Worm (Caenorhabditis elegans): ENCODE data around the gene C27H6.8.

C27H6.8 gene

ce11 chrV:9980731-9981483, 6.7 kb downstream of the C27H6.8 start, which contains the start of the genes ruvb-1 and tofu-1:
Gene ruvb-1, minus strand, starts transcription at chrV:9980802.
Gene tofu-1, plus strand, starts transcription at chrV:9981147.
- TF ChIP-seq C08G9.2 (tag; optimal IDR thresholded peaks at IDR 0.05): peak; percentile 77
- TF ChIP-seq ceh-2 (tag; optimal IDR thresholded peaks at IDR 0.05): peak; percentile 81
- peak; percentile 70 for TF ChIP-seq hlh-8 (tag; optimal IDR thresholded peaks at IDR 0.05)
- TF ChIP-seq rnt-1 (tag; optimal IDR thresholded peaks at IDR 0.05): peak; percentile 72
- TF ChIP-seq ztf-16 (tag; optimal IDR thresholded peaks at IDR 0.05): peak; percentile 13
- peak; percentile 70 for TF ChIP-seq lim-6 (tag; optimal IDR thresholded peaks at IDR 0.05)
- peak; percentile 8 for TF ChIP-seq pros-1 (tag; optimal IDR thresholded peaks at IDR 0.05)
- peak; percentile 70 for TF ChIP-seq F13H6.1 (tag; optimal IDR thresholded peaks at IDR 0.05)
- peak; percentile 40 for TF ChIP-seq pqm-1 (tag; optimal IDR thresholded peaks at IDR 0.05)
- peak; percentile 16 for TF ChIP-seq madf-2 (tag; optimal IDR thresholded peaks at IDR 0.05)
- TF ChIP-seq nfya-1 (tag; optimal IDR thresholded peaks at IDR 0.05): peak; percentile 26
- TF ChIP-seq ceh-34 (tag; optimal IDR thresholded peaks at IDR 0.05): peak; percentile 40
- peak; percentile 32 for TF ChIP-seq zip-5 (tag; optimal IDR thresholded peaks at IDR 0.05)
- TF ChIP-seq tbx-7 (tag; optimal IDR thresholded peaks at IDR 0.05): peak; percentile 63
- TF ChIP-seq unc-42 (tag; optimal IDR thresholded peaks at IDR 0.05): peak; percentile 51
- peak; percentile 96 for TF ChIP-seq ceh-31 (tag; optimal IDR thresholded peaks at IDR 0.05)
- TF ChIP-seq ets-4 (tag; optimal IDR thresholded peaks at IDR 0.05): peak; percentile 75
- peak; percentile 20 for TF ChIP-seq ceh-18 (tag; optimal IDR thresholded peaks at IDR 0.05)
- peak; percentile 61 for TF ChIP-seq fax-1 (tag; optimal IDR thresholded peaks at IDR 0.05)
- peak; percentile 92 for TF ChIP-seq ref-2 (tag; optimal IDR thresholded peaks at IDR 0.05)
- peak; percentile 94 for TF ChIP-seq tbx-2 (tag; optimal IDR thresholded peaks at IDR 0.05)
- peak; percentile 89 for TF ChIP-seq ceh-14 (tag; optimal IDR thresholded peaks at IDR 0.05)
- TF ChIP-seq dmd-4 (tag; optimal IDR thresholded peaks at IDR 0.05; ENCODE audit: borderline replicate concordance): peak; percentile 70

ce11 chrV:9978425-9978824, 9.2 kb downstream of the C27H6.8 start:
- peak; percentile 65 for TF ChIP-seq ceh-48 (tag; optimal IDR thresholded peaks at IDR 0.05)
- no peak for TF ChIP-seq Y22D7AL.16 (tag; optimal IDR thresholded peaks at IDR 0.05)
- peak; percentile 25 for TF ChIP-seq unc-42 (tag; optimal IDR thresholded peaks at IDR 0.05)
- TF ChIP-seq ceh-31 (tag; optimal IDR thresholded peaks at IDR 0.05): peak; percentile 63
- peak; percentile 16 for TF ChIP-seq tbx-2 (tag; optimal IDR thresholded peaks at IDR 0.05)
- TF ChIP-seq pag-3 (tag; optimal IDR thresholded peaks at IDR 0.05; ENCODE audit: borderline replicate concordance): no peak

ce11 chrV:9977211-9977610, 10.4 kb downstream of the C27H6.8 start:
- TF ChIP-seq hlh-13 (GFP tag; optimal IDR thresholded peaks at IDR 0.05) (no peak), hlh-6 (tag; optimal IDR thresholded peaks at IDR 0.05) (no peak), unc-42 (tag; optimal IDR thresholded peaks at IDR 0.05) (peak; percentile 54), ceh-2 (tag; optimal IDR thresholded peaks at IDR 0.05) (no peak), K09A11.1 (tag; optimal IDR thresholded peaks at IDR 0.05; ENCODE audit: insufficient read depth) (no peak)

DNA sequence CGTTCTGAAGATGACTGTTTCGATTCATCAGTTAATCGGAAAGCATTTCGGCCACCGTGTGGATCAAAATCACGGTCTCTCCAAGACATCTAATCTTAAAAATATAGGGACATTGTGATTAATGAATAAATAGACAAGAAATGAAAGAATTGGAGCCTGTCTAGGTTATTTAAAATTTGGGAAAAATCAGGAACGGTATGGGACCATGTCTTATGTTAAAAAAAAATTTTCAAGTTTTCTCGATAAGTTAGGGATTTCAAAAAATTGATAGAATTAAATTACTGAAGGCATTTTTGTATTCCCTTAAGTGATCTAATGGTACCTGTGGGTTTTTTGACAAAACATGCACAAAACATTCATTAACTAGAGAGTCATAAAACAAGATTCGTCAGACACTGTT, 11.4 kb downstream of the C27H6.8 start, which contains the start of gene unc-41:
unc-41 (minus strand) TSS at position 101 of the 400 bp plus-strand sequence.
- no peak for TF ChIP-seq C38D4.7 (GFP tag; optimal IDR thresholded peaks at IDR 0.05)
- no peak for TF ChIP-seq ceh-18 (tag; optimal IDR thresholded peaks at IDR 0.05)
- no peak for TF ChIP-seq pax-1 (tag; optimal IDR thresholded peaks at IDR 0.05)
- TF ChIP-seq ceh-19 (GFP tag; optimal IDR thresholded peaks at IDR 0.05): no peak
- no peak for TF ChIP-seq pha-2 (tag; optimal IDR thresholded peaks at IDR 0.05)
- no peak for TF ChIP-seq madf-2 (tag; optimal IDR thresholded peaks at IDR 0.05)
- no peak for TF ChIP-seq ceh-45 (GFP tag; IDR thresholded peaks at IDR 0.05)
- TF ChIP-seq npax-4 (tag; optimal IDR thresholded peaks at IDR 0.05): no peak
- TF ChIP-seq nfya-1 (tag; optimal IDR thresholded peaks at IDR 0.05): no peak
- TF ChIP-seq tbx-2 (tag; optimal IDR thresholded peaks at IDR 0.05): no peak
- TF ChIP-seq ceh-14 (tag; optimal IDR thresholded peaks at IDR 0.05): no peak
- TF ChIP-seq gmeb-2 (tag; optimal IDR thresholded peaks at IDR 0.05): no peak
- no peak for TF ChIP-seq ref-2 (tag; optimal IDR thresholded peaks at IDR 0.05)
- TF ChIP-seq hlh-8 (tag; optimal IDR thresholded peaks at IDR 0.05): no peak
- no peak for TF ChIP-seq ama-1 (optimal IDR thresholded peaks at IDR 0.05)
- no peak for TF ChIP-seq lim-6 (tag; optimal IDR thresholded peaks at IDR 0.05)
- no peak for TF ChIP-seq pag-3 (tag; optimal IDR thresholded peaks at IDR 0.05; ENCODE audit: borderline replicate concordance)
- no peak for TF ChIP-seq ahr-1 (tag; optimal IDR thresholded peaks at IDR 0.05)
- no peak for TF ChIP-seq unc-55 (GFP tag; optimal IDR thresholded peaks at IDR 0.05)

Data from whole organism, late embryonic.